Worm (Caenorhabditis elegans): ENCODE measurements around the gene R04B5.1.
A peak's percentile ranks its signal among the peaks of the same experiment; 100 is the strongest.

Gene R04B5.1

ce11 chrV:10117465-10117864 is 39.3 kb upstream of the R04B5.1 start, which contains the start of gene C08B6.5:
TSS of gene C08B6.5 (plus strand) at chrV:10117765.
- no peak for TF ChIP-seq eor-1 (tag; optimal IDR thresholded peaks at IDR 0.05)
- no peak for TF ChIP-seq ztf-11 (tag; optimal IDR thresholded peaks at IDR 0.05)
- no peak for TF ChIP-seq lin-15B (tag; optimal IDR thresholded peaks at IDR 0.05)
- TF ChIP-seq elt-1 (tag; optimal IDR thresholded peaks at IDR 0.05): no peak

- no peak for TF ChIP-seq daf-12 (tag; optimal IDR thresholded peaks at IDR 0.05)
Observed at ce11 chrV:10114329-10114728, 36.2 kb upstream of the R04B5.1 start, which contains the start of gene cht-5. TSS of gene cht-5 (plus strand) at chrV:10114629.

- no peak for TF ChIP-seq lsy-12 (tag; optimal IDR thresholded peaks at IDR 0.05)
- no peak for TF ChIP-seq lin-39 (tag; optimal IDR thresholded peaks at IDR 0.05)
- TF ChIP-seq aly-2 (tag; optimal IDR thresholded peaks at IDR 0.05): no peak
- no peak for TF ChIP-seq unc-62 (GFP tag; optimal IDR thresholded peaks at IDR 0.05)
- no peak for TF ChIP-seq ceh-82 (tag; optimal IDR thresholded peaks at IDR 0.05)
- TF ChIP-seq nhr-12 (tag; optimal IDR thresholded peaks at IDR 0.05): no peak
- TF ChIP-seq nhr-11 (tag; optimal IDR thresholded peaks at IDR 0.05): no peak
- no peak for TF ChIP-seq mml-1 (tag; optimal IDR thresholded peaks at IDR 0.05)
- no peak for TF ChIP-seq nhr-77 (tag; optimal IDR thresholded peaks at IDR 0.05)
- no peak for TF ChIP-seq elt-3 (tag; optimal IDR thresholded peaks at IDR 0.05)
- no peak for TF ChIP-seq egl-5 (tag; optimal IDR thresholded peaks at IDR 0.05)
- no peak for TF ChIP-seq ceh-16 (tag; optimal IDR thresholded peaks at IDR 0.05)
- no peak for TF ChIP-seq egl-27 (tag; optimal IDR thresholded peaks at IDR 0.05)
Observed at ce11 chrV:10112187-10112586, 34.0 kb upstream of the R04B5.1 start, which contains the start of gene C08B6.3. TSS of gene C08B6.3 (minus strand) at chrV:10112287.

ce11 chrV:10111129-10111528 is 33.0 kb upstream of the R04B5.1 start:
- no peak for TF ChIP-seq fkh-10 (GFP tag; optimal IDR thresholded peaks at IDR 0.05)
- TF ChIP-seq jun-1 (tag; optimal IDR thresholded peaks at IDR 0.05): no peak
- TF ChIP-seq sea-2 (GFP tag; optimal IDR thresholded peaks at IDR 0.05): no peak
- no peak for TF ChIP-seq fkh-2 (tag; optimal IDR thresholded peaks at IDR 0.05)
- no peak for TF ChIP-seq fos-1 (tag; optimal IDR thresholded peaks at IDR 0.05)
- no peak for TF ChIP-seq egl-27 (tag; optimal IDR thresholded peaks at IDR 0.05)
- TF ChIP-seq nfya-1 (tag; optimal IDR thresholded peaks at IDR 0.05; ENCODE audit: insufficient read depth): no peak
- TF ChIP-seq daf-12 (tag; optimal IDR thresholded peaks at IDR 0.05): no peak
- no peak for TF ChIP-seq eor-1 (tag; optimal IDR thresholded peaks at IDR 0.05)
- TF ChIP-seq lin-15B (tag; optimal IDR thresholded peaks at IDR 0.05): no peak
- no peak for TF ChIP-seq ztf-4 (tag; optimal IDR thresholded peaks at IDR 0.05)
- TF ChIP-seq unc-39 (tag; optimal IDR thresholded peaks at IDR 0.05): no peak
- no peak for TF ChIP-seq ztf-11 (tag; optimal IDR thresholded peaks at IDR 0.05)
- no peak for TF ChIP-seq ZK546.5 (tag; optimal IDR thresholded peaks at IDR 0.05)
- TF ChIP-seq elt-3 (tag; optimal IDR thresholded peaks at IDR 0.05): no peak
- no peak for TF ChIP-seq skn-1 (tag; optimal IDR thresholded peaks at IDR 0.05)
- peak; percentile 5 for TF ChIP-seq pqm-1 (tag; optimal IDR thresholded peaks at IDR 0.05)
- TF ChIP-seq aly-2 (tag; optimal IDR thresholded peaks at IDR 0.05): no peak
- TF ChIP-seq unc-62 (GFP tag; optimal IDR thresholded peaks at IDR 0.05): no peak
- no peak for TF ChIP-seq ceh-9 (tag; optimal IDR thresholded peaks at IDR 0.05)
- no peak for TF ChIP-seq ceh-28 (tag; optimal IDR thresholded peaks at IDR 0.05)
- peak; percentile 63 for TF ChIP-seq pha-4 (tag; optimal IDR thresholded peaks at IDR 0.05)
- TF ChIP-seq elt-2 (tag; optimal IDR thresholded peaks at IDR 0.05): peak; percentile 42
- no peak for TF ChIP-seq snpc-4 (tag; optimal IDR thresholded peaks at IDR 0.05)

- no peak for TF ChIP-seq nhr-67 (tag; optimal IDR thresholded peaks at IDR 0.05)
- TF ChIP-seq daf-12 (tag; optimal IDR thresholded peaks at IDR 0.05): no peak
- no peak for TF ChIP-seq eor-1 (tag; optimal IDR thresholded peaks at IDR 0.05)
- TF ChIP-seq jun-1 (tag; optimal IDR thresholded peaks at IDR 0.05): no peak
- TF ChIP-seq nhr-23 (tag; optimal IDR thresholded peaks at IDR 0.05): no peak
- TF ChIP-seq zag-1 (tag; optimal IDR thresholded peaks at IDR 0.05): no peak
- no peak for TF ChIP-seq nhr-43 (tag; optimal IDR thresholded peaks at IDR 0.05; ENCODE audit: poor library complexity, severe bottlenecking)
- no peak for TF ChIP-seq fkh-2 (tag; optimal IDR thresholded peaks at IDR 0.05)
Observed at ce11 chrV:10107309-10107708, 29.2 kb upstream of the R04B5.1 start, which contains the start of gene C08B6.11. TSS of gene C08B6.11 (plus strand) at chrV:10107609.
